Worm (Caenorhabditis elegans): Measurements from ENCODE around the gene sec-3.
A peak's percentile ranks its signal among the peaks of the same experiment; 100 is the strongest.

Gene sec-3

DNA sequence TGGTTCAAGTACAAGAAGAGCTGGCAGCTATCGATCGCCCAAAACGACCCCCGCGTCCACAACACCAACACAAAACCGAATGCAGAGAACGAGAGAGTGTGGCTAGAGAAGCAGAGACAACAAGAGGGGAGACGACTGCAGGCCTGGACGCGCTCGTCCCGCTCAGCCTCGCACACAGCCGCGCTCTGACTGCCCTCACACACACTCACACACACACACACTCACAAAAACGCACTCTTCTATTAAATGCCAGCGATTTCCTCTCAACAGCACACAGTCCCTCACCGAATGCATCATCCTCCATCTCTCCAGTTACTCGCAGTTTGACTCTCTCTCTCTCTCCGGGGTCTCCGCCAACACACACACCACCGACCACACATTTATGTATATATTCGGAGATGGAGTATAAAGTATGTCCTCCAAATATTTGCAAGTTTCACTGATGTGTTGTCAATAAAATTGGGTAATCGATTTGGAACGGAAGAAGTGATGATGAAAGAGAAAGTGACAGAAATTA, 28.0 kb upstream of the sec-3 start (continued):
- TF ChIP-seq lsy-27 (tag; optimal IDR thresholded peaks at IDR 0.05; ENCODE audit: borderline replicate concordance, insufficient read depth) (no peak), mxl-1 (tag; optimal IDR thresholded peaks at IDR 0.05) (no peak), ztf-18 (tag; optimal IDR thresholded peaks at IDR 0.05) (peak; percentile 63), C06A6.2 (GFP tag; conservative IDR thresholded peaks at IDR 0.05) (peak; percentile 72), sptf-2 (GFP tag; optimal IDR thresholded peaks at IDR 0.05) (no peak), ztf-22 (GFP tag; optimal IDR thresholded peaks at IDR 0.05) (peak; percentile 87), ekl-4 (GFP tag; IDR thresholded peaks at IDR 0.05) (peak; percentile 73), dpff-1 (tag; optimal IDR thresholded peaks at IDR 0.05) (no peak), nhr-80 (tag; optimal IDR thresholded peaks at IDR 0.05) (peak; percentile 95), madf-3 (GFP tag; IDR thresholded peaks at IDR 0.05) (no peak), K11D2.4 (GFP tag; IDR thresholded peaks at IDR 0.05) (peak; percentile 76), lsl-1 (GFP tag; optimal IDR thresholded peaks at IDR 0.05) (peak; percentile 4), B0336.3 (GFP tag; IDR thresholded peaks at IDR 0.05) (peak; percentile 93), cebp-2 (GFP tag; IDR thresholded peaks at IDR 0.05) (no peak), cebp-1 (GFP tag; IDR thresholded peaks at IDR 0.05) (peak; percentile 58; the same call in 1 of the 2 replicates), cebp-1 (tag; optimal IDR thresholded peaks at IDR 0.05) (peak; percentile 92), gei-17 (GFP tag; optimal IDR thresholded peaks at IDR 0.05) (peak; percentile 87)

DNA sequence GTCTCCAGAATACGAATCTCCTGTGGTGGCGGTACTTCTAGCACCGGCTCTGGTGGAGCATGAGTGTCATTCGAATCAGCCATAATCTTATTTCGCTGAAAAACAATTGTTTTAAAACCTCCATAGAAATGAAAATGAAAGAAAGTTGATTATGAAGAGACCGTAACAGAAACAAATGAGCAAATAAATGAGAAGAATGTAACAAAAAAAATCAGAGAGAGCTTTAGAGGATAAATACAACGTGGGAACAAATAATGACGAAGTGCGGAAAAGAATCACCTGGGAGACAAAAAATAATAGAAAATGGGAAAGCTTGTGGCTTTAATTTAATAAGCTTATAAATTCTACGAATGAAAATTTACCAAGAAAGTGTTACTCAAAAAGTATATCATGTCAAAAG, 27.3 kb upstream of the sec-3 start, which contains the start of gene spc-1:
spc-1 (minus strand) TSS at position 101 of the 400 bp plus-strand sequence.
- no peak for TF ChIP-seq ceh-79 (tag; optimal IDR thresholded peaks at IDR 0.05)
- TF ChIP-seq chd-7 (tag; optimal IDR thresholded peaks at IDR 0.05), result no peak
- no peak for TF ChIP-seq ztf-26 (tag; optimal IDR thresholded peaks at IDR 0.05)
- no peak for TF ChIP-seq F23B12.7 (tag; optimal IDR thresholded peaks at IDR 0.05; ENCODE audit: insufficient read depth)
- no peak for TF ChIP-seq egl-18 (GFP tag; IDR thresholded peaks at IDR 0.05)
- no peak for TF ChIP-seq pha-4 (tag; optimal IDR thresholded peaks at IDR 0.05)
- TF ChIP-seq ztf-25 (GFP tag; IDR thresholded peaks at IDR 0.05), result no peak
- no peak for TF ChIP-seq hlh-12 (tag; optimal IDR thresholded peaks at IDR 0.05)

DNA sequence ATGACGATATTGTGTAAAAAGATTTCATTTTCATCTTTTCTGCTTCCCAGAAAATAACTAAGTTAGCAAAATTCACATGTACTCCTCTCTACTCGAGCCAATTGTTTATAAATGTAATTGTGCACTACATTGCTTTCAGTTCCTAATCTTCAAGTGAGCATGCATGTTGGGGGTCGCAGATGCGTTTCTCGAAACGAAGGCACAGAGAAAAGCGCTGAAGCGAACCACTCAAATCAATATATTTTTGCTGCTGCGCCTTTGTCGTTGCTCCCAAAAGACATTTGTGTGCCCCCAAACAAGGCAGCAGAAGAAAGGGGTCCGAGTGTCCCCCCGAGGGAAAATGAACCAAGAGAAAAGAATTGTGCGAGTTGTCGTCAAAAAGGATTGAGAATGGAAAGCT, 26.6 kb upstream of the sec-3 start:
- TF ChIP-seq zfh-2 (GFP tag; conservative IDR thresholded peaks at IDR 0.05) (0 out of 2 replicates have a peak, but pooled peaks have one; percentile 31), nfya-2 (GFP tag; IDR thresholded peaks at IDR 0.05) (no peak), hmg-1.2 (GFP tag; IDR thresholded peaks at IDR 0.05) (no peak), akir-1 (GFP tag; optimal IDR thresholded peaks at IDR 0.05) (no peak)

DNA sequence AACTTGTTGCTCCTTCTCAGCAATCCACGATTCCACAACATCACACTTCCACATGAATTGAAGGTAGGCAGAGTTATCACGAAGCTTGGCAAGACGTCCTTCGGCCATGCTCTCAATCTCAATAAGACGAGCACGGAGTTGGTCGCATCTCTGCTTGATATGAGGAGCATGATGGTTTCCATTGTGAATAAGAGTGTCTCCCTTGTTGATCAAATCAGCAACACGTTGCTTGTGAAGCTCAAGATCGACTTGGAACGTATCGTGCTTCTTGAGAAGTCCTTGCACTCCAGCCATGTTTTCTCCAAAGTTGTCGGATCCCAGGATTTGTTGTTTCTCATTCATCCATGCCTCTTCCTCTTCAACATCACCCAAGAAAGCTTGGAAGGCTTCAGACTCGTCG, 20.0 kb upstream of the sec-3 start:
- no peak for TF ChIP-seq madf-6 (GFP tag; IDR thresholded peaks at IDR 0.05)
- no peak for TF ChIP-seq sdz-38 (tag; optimal IDR thresholded peaks at IDR 0.05)
- TF ChIP-seq ztf-26 (tag; optimal IDR thresholded peaks at IDR 0.05), result no peak
- TF ChIP-seq pbrm-1 (GFP tag; IDR thresholded peaks at IDR 0.05), result no peak
- TF ChIP-seq chd-7 (tag; optimal IDR thresholded peaks at IDR 0.05), result no peak
- TF ChIP-seq F37B4.10 (GFP tag; IDR thresholded peaks at IDR 0.05), result no peak
- no peak for TF ChIP-seq B0336.3 (GFP tag; IDR thresholded peaks at IDR 0.05)
- TF ChIP-seq akir-1 (GFP tag; optimal IDR thresholded peaks at IDR 0.05), result no peak
- no peak for TF ChIP-seq aptf-2 (GFP tag; conservative IDR thresholded peaks at IDR 0.05)
- no peak for TF ChIP-seq unc-62 (GFP tag; optimal IDR thresholded peaks at IDR 0.05)

Measured in whole organism, young adult.